Worm (Caenorhabditis elegans): ENCODE measurements around the gene ZC178.2.

The ZC178.2 gene

DNA sequence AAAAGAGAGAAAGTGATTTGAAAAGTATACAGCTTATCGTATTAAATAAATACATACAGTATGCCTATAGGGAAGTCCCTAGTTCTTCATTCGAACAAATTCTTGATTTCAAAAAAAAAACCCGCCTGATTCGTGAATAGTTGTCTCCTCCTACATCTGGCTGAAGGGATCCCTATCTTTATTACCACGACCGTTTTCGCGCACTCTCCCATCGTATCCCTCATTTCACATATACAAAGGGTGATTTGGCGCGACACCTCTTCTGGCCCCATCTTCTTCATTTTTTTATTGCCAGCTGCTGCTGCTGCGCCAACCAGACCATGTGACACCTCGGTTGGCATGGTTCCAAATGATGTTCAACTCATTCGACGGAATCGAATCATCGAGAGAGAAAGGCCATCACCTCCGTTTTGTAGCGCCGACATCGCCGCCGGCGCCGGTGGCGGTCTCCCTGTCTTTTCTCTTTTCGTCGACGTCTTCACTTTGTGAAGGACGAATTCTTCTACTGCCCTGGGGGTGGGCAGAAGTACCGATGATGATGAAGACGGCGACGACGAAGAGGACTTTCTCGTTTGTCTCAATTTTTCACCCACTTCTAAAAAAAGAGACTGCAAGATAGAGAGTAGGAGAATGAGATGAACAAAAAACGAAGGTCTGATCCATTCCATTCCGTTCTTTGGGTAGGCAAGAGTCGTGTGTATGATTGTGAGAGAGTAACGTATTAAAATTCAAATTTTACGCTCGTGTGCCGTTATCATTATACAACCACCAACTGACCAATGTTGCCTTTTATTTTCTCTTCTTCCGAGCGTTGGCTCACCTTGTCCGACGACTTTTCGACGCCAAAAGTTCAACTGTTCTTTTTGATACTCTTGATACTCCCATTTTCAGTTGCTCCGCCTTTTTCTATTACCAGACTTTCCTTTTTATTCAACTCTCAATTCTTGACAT, 49.5 kb downstream of the ZC178.2 start:
- TF ChIP-seq elt-1 (tag; optimal IDR thresholded peaks at IDR 0.05) (peak; percentile 46), snpc-4 (tag; optimal IDR thresholded peaks at IDR 0.05) (no peak), nhr-25 (tag; optimal IDR thresholded peaks at IDR 0.05) (peak; percentile 93), fos-1 (tag; optimal IDR thresholded peaks at IDR 0.05) (no peak), nhr-28 (tag; optimal IDR thresholded peaks at IDR 0.05) (no peak), sea-2 (GFP tag; optimal IDR thresholded peaks at IDR 0.05) (no peak), lsy-12 (tag; optimal IDR thresholded peaks at IDR 0.05) (peak; percentile 36), fkh-10 (GFP tag; optimal IDR thresholded peaks at IDR 0.05) (no peak), pqm-1 (tag; optimal IDR thresholded peaks at IDR 0.05) (peak; percentile 60), nhr-77 (tag; optimal IDR thresholded peaks at IDR 0.05) (no peak), nhr-43 (tag; optimal IDR thresholded peaks at IDR 0.05; ENCODE audit: poor library complexity, severe bottlenecking) (peak; percentile 54), nfya-1 (tag; optimal IDR thresholded peaks at IDR 0.05; ENCODE audit: insufficient read depth) (peak; percentile 7), nhr-23 (tag; optimal IDR thresholded peaks at IDR 0.05) (peak; percentile 57), nhr-12 (tag; optimal IDR thresholded peaks at IDR 0.05) (no peak), unc-62 (GFP tag; optimal IDR thresholded peaks at IDR 0.05) (peak; percentile 37)

- TF ChIP-seq lin-15B (tag; optimal IDR thresholded peaks at IDR 0.05): no peak
- TF ChIP-seq egl-27 (tag; optimal IDR thresholded peaks at IDR 0.05): no peak
- TF ChIP-seq hmg-11 (tag; optimal IDR thresholded peaks at IDR 0.05): no peak
- TF ChIP-seq nfya-1 (tag; optimal IDR thresholded peaks at IDR 0.05; ENCODE audit: insufficient read depth): no peak
- no peak for TF ChIP-seq nhr-12 (tag; optimal IDR thresholded peaks at IDR 0.05)
- no peak for TF ChIP-seq zag-1 (tag; optimal IDR thresholded peaks at IDR 0.05)
- no peak for TF ChIP-seq ztf-11 (tag; optimal IDR thresholded peaks at IDR 0.05)
- no peak for TF ChIP-seq daf-12 (tag; optimal IDR thresholded peaks at IDR 0.05)
- peak; percentile 99 for TF ChIP-seq elt-2 (tag; optimal IDR thresholded peaks at IDR 0.05)
- TF ChIP-seq nhr-23 (tag; optimal IDR thresholded peaks at IDR 0.05): peak; percentile 23
- no peak for TF ChIP-seq ceh-28 (tag; optimal IDR thresholded peaks at IDR 0.05)
- TF ChIP-seq snpc-4 (tag; optimal IDR thresholded peaks at IDR 0.05): no peak
- TF ChIP-seq ceh-16 (tag; optimal IDR thresholded peaks at IDR 0.05): no peak
- TF ChIP-seq skn-1 (tag; optimal IDR thresholded peaks at IDR 0.05): no peak
- TF ChIP-seq elt-1 (tag; optimal IDR thresholded peaks at IDR 0.05): no peak
- no peak for TF ChIP-seq nhr-28 (tag; optimal IDR thresholded peaks at IDR 0.05)
- no peak for TF ChIP-seq nhr-237 (tag; optimal IDR thresholded peaks at IDR 0.05)
- no peak for TF ChIP-seq unc-39 (tag; optimal IDR thresholded peaks at IDR 0.05)
- peak; percentile 55 for TF ChIP-seq jun-1 (tag; optimal IDR thresholded peaks at IDR 0.05)
- TF ChIP-seq eor-1 (tag; optimal IDR thresholded peaks at IDR 0.05): no peak
- no peak for TF ChIP-seq ZK546.5 (tag; optimal IDR thresholded peaks at IDR 0.05)
- no peak for TF ChIP-seq R02D3.7 (tag; optimal IDR thresholded peaks at IDR 0.05)
- TF ChIP-seq nhr-76 (tag; optimal IDR thresholded peaks at IDR 0.05): no peak
- TF ChIP-seq mml-1 (tag; optimal IDR thresholded peaks at IDR 0.05): peak; percentile 7
- no peak for TF ChIP-seq tbx-2 (tag; optimal IDR thresholded peaks at IDR 0.05)
- TF ChIP-seq pha-4 (tag; optimal IDR thresholded peaks at IDR 0.05): peak; percentile 63
- TF ChIP-seq pqm-1 (tag; optimal IDR thresholded peaks at IDR 0.05): peak; percentile 95
- peak; percentile 55 for TF ChIP-seq nhr-43 (tag; optimal IDR thresholded peaks at IDR 0.05; ENCODE audit: poor library complexity, severe bottlenecking)
- TF ChIP-seq nhr-25 (tag; optimal IDR thresholded peaks at IDR 0.05): peak; percentile 72
These were observed 50.4 kb downstream of the ZC178.2 start for ce11 chrV:8661241-8661954.

ce11 chrV:8660475-8660874, 51.3 kb downstream of the ZC178.2 start:
- TF ChIP-seq nhr-67 (tag; optimal IDR thresholded peaks at IDR 0.05): no peak
- TF ChIP-seq nhr-23 (tag; optimal IDR thresholded peaks at IDR 0.05): peak; percentile 40
- peak; percentile 60 for TF ChIP-seq nhr-43 (tag; optimal IDR thresholded peaks at IDR 0.05; ENCODE audit: poor library complexity, severe bottlenecking)
- TF ChIP-seq nhr-25 (tag; optimal IDR thresholded peaks at IDR 0.05): peak; percentile 52
- TF ChIP-seq elt-1 (tag; optimal IDR thresholded peaks at IDR 0.05): peak; percentile 61
- TF ChIP-seq elt-2 (tag; optimal IDR thresholded peaks at IDR 0.05): no peak
- no peak for TF ChIP-seq pha-4 (tag; optimal IDR thresholded peaks at IDR 0.05)
